Fruit fly (Drosophila melanogaster) whole organism, embryonic: ENCODE results near the gene CG13313.
A peak's percentile ranks its signal among the peaks of the same experiment; 100 is the strongest.

Experiments used
- Antp ChIP-seq: fragments of 200-800 bp; sonication (Bioruptor generic); optimal IDR thresholded peaks from 3 replicates; lab custom pipeline; 2016; ENCODE audit warnings: missing biosample characterization, missing genetic modification characterization
- Awh ChIP-seq: fragments of 200-800 bp; sonication (Bioruptor generic); IDR thresholded peaks from 2 replicates; pipeline ENCODE4, ENCODE4 v1.3.6; 2022; ENCODE audit warnings: missing biosample characterization, missing genetic modification characterization
- Bdp1 ChIP-seq: fragments of 200-800 bp; sonication (Bioruptor generic); optimal IDR thresholded peaks from 3 replicates; lab custom pipeline; 2016; ENCODE audit warnings: missing biosample characterization, missing genetic modification characterization
- CG10366 ChIP-seq: fragments of 200-800 bp; sonication (Bioruptor generic); IDR thresholded peaks from 2 replicates; pipeline ENCODE4 v1.3.6; 2022; ENCODE audit warnings: missing biosample characterization, missing genetic modification characterization
- CG10543 ChIP-seq: fragments of 200-800 bp; sonication (Bioruptor generic); optimal IDR thresholded peaks from 3 replicates; lab custom pipeline; 2017; ENCODE audit warnings: missing biosample characterization, mild to moderate bottlenecking, missing genetic modification characterization, moderate library complexity
- CG11247 ChIP-seq: fragments of 200-800 bp; sonication (Bioruptor generic); IDR thresholded peaks from 2 replicates; pipeline ENCODE4 v1.3.6; 2022; ENCODE audit warnings: missing biosample characterization, missing genetic modification characterization
- CG11504 ChIP-seq: fragments of 200-800 bp; sonication (Bioruptor generic); optimal IDR thresholded peaks from 3 replicates; lab custom pipeline; 2019; ENCODE audit warnings: missing biosample characterization, mild to moderate bottlenecking, missing genetic modification characterization, moderate library complexity
- CG12104 ChIP-seq: fragments of 200-800 bp; sonication (Bioruptor generic); optimal IDR thresholded peaks from 3 replicates; lab custom pipeline; 2016; ENCODE audit warnings: missing biosample characterization, missing genetic modification characterization
- CG13424 ChIP-seq: fragments of 200-800 bp; sonication (Bioruptor generic); optimal IDR thresholded peaks from 2 replicates; lab custom pipeline; 2019; ENCODE audit warnings: missing biosample characterization, mild to moderate bottlenecking, missing genetic modification characterization, moderate library complexity
- CG14965 ChIP-seq: fragments of 200-800 bp; sonication (Bioruptor generic); optimal IDR thresholded peaks from 2 replicates; lab custom pipeline; 2016; ENCODE audit warnings: missing biosample characterization, missing genetic modification characterization, borderline replicate concordance
- CG15269 ChIP-seq: fragments of 200-800 bp; sonication (Bioruptor generic); optimal IDR thresholded peaks from 2 replicates; lab custom pipeline; 2018; ENCODE audit warnings: missing biosample characterization, mild to moderate bottlenecking, missing genetic modification characterization, moderate library complexity
- CG15601 ChIP-seq: fragments of 200-800 bp; sonication (Bioruptor generic); optimal IDR thresholded peaks from 3 replicates; lab custom pipeline; 2019; ENCODE audit warnings: missing biosample characterization, mild to moderate bottlenecking, missing genetic modification characterization, moderate library complexity
- CG17328 ChIP-seq: fragments of 200-800 bp; sonication (Bioruptor generic); IDR thresholded peaks from 2 replicates; pipeline ENCODE4 v1.3.6; 2022; ENCODE audit warnings: missing biosample characterization, missing genetic modification characterization
- CG17359 ChIP-seq: fragments of 200-800 bp; sonication (Bioruptor generic); optimal IDR thresholded peaks from 3 replicates; lab custom pipeline; 2018; ENCODE audit warnings: missing biosample characterization, mild to moderate bottlenecking, missing genetic modification characterization, moderate library complexity
- CG17912 ChIP-seq: fragments of 200-800 bp; sonication (Bioruptor generic); optimal IDR thresholded peaks from 2 replicates; lab custom pipeline; 2018; ENCODE audit warnings: missing biosample characterization, mild to moderate bottlenecking, missing genetic modification characterization
- CG2199 ChIP-seq: fragments of 200-800 bp; sonication (Bioruptor generic); IDR thresholded peaks from 3 replicates; pipeline ENCODE4 v1.3.6; 2022; ENCODE audit warnings: missing biosample characterization, missing genetic modification characterization
- CG2678 ChIP-seq: fragments of 200-800 bp; sonication (Bioruptor generic); optimal IDR thresholded peaks from 3 replicates; lab custom pipeline; 2019; ENCODE audit warnings: missing biosample characterization, mild to moderate bottlenecking, missing genetic modification characterization, moderate library complexity
- CG2712 ChIP-seq: fragments of 200-800 bp; optimal IDR thresholded peaks from 3 replicates; lab custom pipeline; 2019; ENCODE audit warnings: missing biosample characterization, mild to moderate bottlenecking, missing genetic modification characterization, moderate library complexity
- CG2875 ChIP-seq: fragments of 200-800 bp; sonication (Bioruptor generic); optimal IDR thresholded peaks from 2 replicates; lab custom pipeline; 2017; ENCODE audit warnings: missing biosample characterization, mild to moderate bottlenecking, missing genetic modification characterization, missing genetic modification reagents
- CG4707 ChIP-seq: fragments of 200-800 bp; sonication (Bioruptor generic); optimal IDR thresholded peaks from 2 replicates; lab custom pipeline; 2018; ENCODE audit warnings: missing biosample characterization, mild to moderate bottlenecking, missing genetic modification characterization, moderate library complexity
- CG4820 ChIP-seq: fragments of 200-800 bp; sonication (Bioruptor generic); optimal IDR thresholded peaks from 3 replicates; lab custom pipeline; 2016; ENCODE audit warnings: missing biosample characterization, missing genetic modification characterization
- CG6689 ChIP-seq: fragments of 200-800 bp; sonication (Bioruptor generic); IDR thresholded peaks from 2 replicates; pipeline ENCODE4 v1.3.6; 2022; ENCODE audit warnings: missing biosample characterization, missing genetic modification characterization
- CG6854 ChIP-seq: fragments of 200-800 bp; sonication (Bioruptor generic); optimal IDR thresholded peaks from 3 replicates; lab custom pipeline; 2017; ENCODE audit warnings: missing biosample characterization, mild to moderate bottlenecking, missing genetic modification characterization
- CrebB ChIP-seq: fragments of 200-800 bp; sonication (Bioruptor generic); optimal IDR thresholded peaks from 3 replicates; lab custom pipeline; 2018; ENCODE audit warnings: missing biosample characterization, mild to moderate bottlenecking, missing genetic modification characterization
- D19A ChIP-seq: fragments of 200-800 bp; optimal IDR thresholded peaks from 3 replicates; lab custom pipeline; 2019; ENCODE audit warnings: missing biosample characterization, mild to moderate bottlenecking, missing genetic modification characterization, moderate library complexity
- Fer1 ChIP-seq: fragments of 200-800 bp; sonication (Bioruptor generic); optimal IDR thresholded peaks from 2 replicates; lab custom pipeline; 2017; ENCODE audit warnings: missing biosample characterization, mild to moderate bottlenecking, missing genetic modification characterization
- HHEX ChIP-seq: fragments of 200-800 bp; sonication (Bioruptor generic); optimal IDR thresholded peaks from 3 replicates; lab custom pipeline; 2017; ENCODE audit warnings: missing biosample characterization, mild to moderate bottlenecking, missing genetic modification characterization, missing genetic modification reagents
- HLH4C ChIP-seq: fragments of 200-800 bp; sonication (Bioruptor generic); IDR thresholded peaks from 3 replicates; pipeline ENCODE4 v1.3.6; 2022; ENCODE audit warnings: missing biosample characterization, missing genetic modification characterization; ENCODE audit not compliant: partially characterized antibody
- Hr78 ChIP-seq, 2 experiments: fragments of 200-800 bp in 1 of 2; fragments of >200 bp in 1 of 2; sonication (Bioruptor generic) in 1 of 2; optimal IDR thresholded peaks; 2 replicates each; lab custom pipeline; 2017 to 2019; ENCODE audit warnings: missing biosample characterization in 2 of 2, missing genetic modification characterization in 2 of 2, mild to moderate bottlenecking in 1 of 2, moderate library complexity in 1 of 2
- NFAT ChIP-seq: fragments of 200-800 bp; sonication (Bioruptor generic); IDR thresholded peaks from 2 replicates; pipeline ENCODE4 v1.3.6; 2022; ENCODE audit warnings: missing biosample characterization, missing genetic modification characterization
- NK7.1 ChIP-seq: fragments of 200-800 bp; sonication (Bioruptor generic); optimal IDR thresholded peaks from 3 replicates; lab custom pipeline; 2016; ENCODE audit warnings: missing biosample characterization, missing genetic modification characterization
- Oaz ChIP-seq: fragments of 200-800 bp; sonication (Bioruptor generic); IDR thresholded peaks from 2 replicates; pipeline ENCODE4 v1.3.6; 2022; ENCODE audit warnings: missing biosample characterization, missing genetic modification characterization
- Rx ChIP-seq: fragments of 200-800 bp; sonication (Bioruptor generic); IDR thresholded peaks from 2 replicates; pipeline ENCODE4 v1.3.6; 2022; ENCODE audit warnings: missing biosample characterization, missing genetic modification characterization
- bbx ChIP-seq: fragments of 200-800 bp; sonication (Bioruptor generic); IDR thresholded peaks from 2 replicates; pipeline ENCODE4 v1.3.6; 2022; ENCODE audit warnings: missing biosample characterization, missing genetic modification characterization; ENCODE audit not compliant: partially characterized antibody
- bsh ChIP-seq, 2 experiments: fragments of 200-800 bp; sonication (Bioruptor generic); optimal IDR thresholded peaks; 2 replicates each; lab custom pipeline; 2017 to 2018; ENCODE audit warnings: mild to moderate bottlenecking in 2 of 2, missing biosample characterization in 2 of 2, missing genetic modification characterization in 2 of 2, moderate library complexity in 1 of 2
- cad ChIP-seq: fragments of >200 bp; optimal IDR thresholded peaks from 2 replicates; lab custom pipeline; 2017; ENCODE audit warnings: missing biosample characterization, missing genetic modification characterization
- caup ChIP-seq: fragments of 200-800 bp; sonication (Bioruptor generic); optimal IDR thresholded peaks from 3 replicates; lab custom pipeline; 2017; ENCODE audit warnings: missing biosample characterization, mild to moderate bottlenecking, missing genetic modification characterization, moderate library complexity; ENCODE audit not compliant: severe bottlenecking
- cwo ChIP-seq: fragments of 200-800 bp; sonication (Bioruptor generic); optimal IDR thresholded peaks from 3 replicates; lab custom pipeline; 2017; ENCODE audit warnings: missing biosample characterization, missing genetic modification characterization, mild to moderate bottlenecking, moderate library complexity, missing genetic modification reagents
- da ChIP-seq: fragments of 200-800 bp; sonication (Bioruptor generic); optimal IDR thresholded peaks from 2 replicates; lab custom pipeline; 2016; ENCODE audit warnings: missing biosample characterization, missing genetic modification characterization
- fd3F ChIP-seq: fragments of 200-800 bp; sonication (Bioruptor generic); optimal IDR thresholded peaks from 2 replicates; lab custom pipeline; 2018; ENCODE audit warnings: missing biosample characterization, mild to moderate bottlenecking, missing genetic modification characterization, moderate library complexity
- fd96Cb ChIP-seq: fragments of 200-800 bp; sonication (Bioruptor generic); optimal IDR thresholded peaks from 2 replicates; lab custom pipeline; 2018; ENCODE audit warnings: missing biosample characterization, mild to moderate bottlenecking, missing genetic modification characterization, moderate library complexity
- nau ChIP-seq: fragments of 200-800 bp; sonication (Bioruptor generic); optimal IDR thresholded peaks from 3 replicates; lab custom pipeline; 2017; ENCODE audit warnings: missing biosample characterization, mild to moderate bottlenecking, missing genetic modification characterization, missing genetic modification reagents
- otp ChIP-seq: fragments of 200-800 bp; sonication (Bioruptor generic); IDR thresholded peaks from 3 replicates; pipeline ENCODE4, ENCODE4 v1.3.6; 2022; ENCODE audit warnings: missing biosample characterization, missing genetic modification characterization
- pita ChIP-seq: fragments of 200-800 bp; sonication (Bioruptor generic); optimal IDR thresholded peaks from 2 replicates; lab custom pipeline; 2017; ENCODE audit warnings: missing biosample characterization, mild to moderate bottlenecking, missing genetic modification characterization
- rib ChIP-seq: fragments of 200-800 bp; sonication (Bioruptor generic); IDR thresholded peaks from 2 replicates; pipeline ENCODE4 v1.3.6; 2022; ENCODE audit warnings: missing biosample characterization, missing genetic modification characterization
- sc ChIP-seq, 3 experiments: fragments of >200 bp in 2 of 3; fragments of 200-800 bp in 1 of 3; sonication (Bioruptor generic) in 1 of 3; optimal IDR thresholded peaks; 2 replicates in 2 of 3; 3 replicates in 1 of 3; lab custom pipeline; 2017; ENCODE audit warnings: mild to moderate bottlenecking in 1 of 3, missing biosample characterization in 1 of 3, missing genetic modification characterization in 1 of 3, missing genetic modification reagents in 1 of 3
- unpg ChIP-seq: fragments of 200-800 bp; sonication (Bioruptor generic); optimal IDR thresholded peaks from 3 replicates; lab custom pipeline; 2018; ENCODE audit warnings: missing biosample characterization, mild to moderate bottlenecking, missing genetic modification characterization, moderate library complexity
- zen2 ChIP-seq: fragments of 200-800 bp; sonication (Bioruptor generic); IDR thresholded peaks from 3 replicates; pipeline ENCODE4 v1.3.6; 2022; ENCODE audit warnings: missing biosample characterization, missing genetic modification characterization; ENCODE audit not compliant: partially characterized antibody
- zf30C ChIP-seq: fragments of 200-800 bp; sonication (Bioruptor generic); optimal IDR thresholded peaks from 3 replicates; lab custom pipeline; 2018; ENCODE audit warnings: missing biosample characterization, mild to moderate bottlenecking, missing genetic modification characterization

Gene CG13313

dm6 chr3L:8950955-8951354 is 7.7 kb upstream of the CG13313 start (continued):
- TF ChIP-seq CG4707 (GFP tag; lab: Kevin White, UChicago) (no peak), fd3F (GFP tag; lab: Kevin White, UChicago) (peak; percentile 53), CG4820 (GFP tag; lab: Kevin White, UChicago) (peak; percentile 2), CG17328 (GFP tag; lab: Robert Waterston, UW) (no peak), Rx (GFP tag; lab: Robert Waterston, UW) (no peak), HLH4C (GFP tag; lab: Robert Waterston, UW) (no peak), bbx (no peak), fd96Cb (peak; percentile 66), CG11504 (tag; lab: Kevin White, UChicago) (peak; percentile 81), sc (optimal IDR thresholded peaks at IDR 0.05; lab: Kevin White, UChicago) (no peak), sc (GFP tag; optimal IDR thresholded peaks at IDR 0.05; lab: Kevin White, UChicago) (no peak), CG2875 (GFP tag; lab: Kevin White, UChicago) (peak; percentile 6), CG13424 (tag; lab: Kevin White, UChicago) (peak; percentile 71), cwo (GFP tag; lab: Kevin White, UChicago) (peak; percentile 47), CG15269 (tag; lab: Kevin White, UChicago) (peak; percentile 70), D19A (peak; percentile 67), CG17359 (tag; lab: Kevin White, UChicago) (peak; percentile 59), CG6854 (GFP tag; lab: Kevin White, UChicago) (peak; percentile 4), CG12104 (GFP tag; lab: Kevin White, UChicago) (peak; percentile 51), CG6689 (GFP tag; lab: Robert Waterston, UW) (peak; percentile 65), da (no peak), cad (GFP tag; lab: Kevin White, UChicago) (no peak), zf30C (peak; percentile 13), NK7.1 (GFP tag; lab: Kevin White, UChicago) (no peak), pita (GFP tag; lab: Kevin White, UChicago) (no peak), HHEX (GFP tag; lab: Kevin White, UChicago) (peak; percentile 24), nau (GFP tag; lab: Kevin White, UChicago) (no peak), Fer1 (GFP tag; lab: Kevin White, UChicago) (peak; percentile 9), Oaz (no peak), Hr78 (GFP tag; optimal IDR thresholded peaks at IDR 0.05; lab: Kevin White, UChicago) (peak in 1 of 2 experiments; percentile 6), caup (GFP tag; lab: Kevin White, UChicago) (peak; percentile 15), CG2712 (tag; lab: Kevin White, UChicago) (peak; percentile 76), CG17912 (GFP tag; lab: Kevin White, UChicago) (no peak), bsh (GFP tag; optimal IDR thresholded peaks at IDR 0.05; lab: Kevin White, UChicago) (peak in 1 of 2 experiments; percentile 62), Antp (GFP tag; lab: Kevin White, UChicago) (no peak), CG10543 (GFP tag; lab: Kevin White, UChicago) (no peak), CG2199 (GFP tag; lab: Robert Waterston, UW) (no peak), CG2678 (peak; percentile 72), CrebB (no peak), CG15601 (peak; percentile 53), CG11247 (no peak), Bdp1 (GFP tag; lab: Kevin White, UChicago) (no peak), otp (GFP tag; lab: Robert Waterston, UW) (no peak), zen2 (no peak), unpg (GFP tag; lab: Kevin White, UChicago) (peak; percentile 51), NFAT (no peak), CG10366 (no peak), CG14965 (no peak), Awh (GFP tag; lab: Robert Waterston, UW) (no peak), rib (GFP tag; lab: Robert Waterston, UW) (no peak)
